Fruit fly (Drosophila melanogaster): ENCODE data around the gene CG5194.

Gene CG5194

DNA sequence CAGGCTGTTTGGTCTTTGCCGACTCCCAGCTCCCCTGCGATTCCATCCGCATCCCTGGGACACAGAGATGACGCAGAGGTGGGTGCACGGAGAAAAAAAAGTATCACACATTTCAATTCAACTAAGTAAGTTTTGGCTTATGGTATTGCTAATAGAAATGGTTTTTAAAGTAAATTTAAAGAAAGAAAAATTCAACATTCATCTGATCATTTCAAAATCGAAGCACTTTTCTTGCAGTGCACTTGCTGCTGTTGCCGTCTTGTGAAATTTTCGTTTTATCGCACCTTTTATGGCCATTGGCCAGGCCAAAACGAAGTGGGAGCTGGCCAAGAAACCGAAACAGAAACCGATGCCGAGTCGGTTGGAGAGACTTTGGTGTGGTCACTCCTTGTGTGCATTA, 35.7 kb upstream of the CG5194 start (continued):
- TF ChIP-seq CG7786 (GFP tag; optimal IDR thresholded peaks at IDR 0.05): peak; percentile 55
- peak; percentile 74 for TF ChIP-seq fd96Cb (tag; optimal IDR thresholded peaks at IDR 0.05)
- peak; percentile 62 for TF ChIP-seq CG1792 (GFP tag; optimal IDR thresholded peaks at IDR 0.05)
- TF ChIP-seq CG3407 (GFP tag; optimal IDR thresholded peaks at IDR 0.05): peak; percentile 6
- no peak for TF ChIP-seq run (tag; optimal IDR thresholded peaks at IDR 0.05)
- TF ChIP-seq CG4730 (GFP tag; IDR thresholded peaks at IDR 0.05): peak; percentile 75
- TF ChIP-seq CG1603 (tag; optimal IDR thresholded peaks at IDR 0.05): peak; percentile 64
- peak; percentile 14 for TF ChIP-seq CG1529 (GFP tag; optimal IDR thresholded peaks at IDR 0.05)
- 0 out of 2 replicates have a peak, but pooled peaks have one; percentile 34 for TF ChIP-seq NFAT (GFP tag; IDR thresholded peaks at IDR 0.05)
- TF ChIP-seq CG8388 (GFP tag; optimal IDR thresholded peaks at IDR 0.05): peak; percentile 43
- peak; percentile 31 for TF ChIP-seq CG18764 (GFP tag; optimal IDR thresholded peaks at IDR 0.05)
- peak; percentile 67 for TF ChIP-seq btn (GFP tag; optimal IDR thresholded peaks at IDR 0.05)
- peak; percentile 55; the same call in 2 of the 3 replicates for TF ChIP-seq croc (GFP tag; conservative IDR thresholded peaks at IDR 0.05)
- peak; percentile 50 for TF ChIP-seq onecut (GFP tag; IDR thresholded peaks at IDR 0.05)
- no peak for TF ChIP-seq pho (GFP tag; optimal IDR thresholded peaks at IDR 0.05)
- no peak for TF ChIP-seq CG7928 (GFP tag; optimal IDR thresholded peaks at IDR 0.05)
- no peak for TF ChIP-seq cad (GFP tag; optimal IDR thresholded peaks at IDR 0.05)
- peak; percentile 51 for TF ChIP-seq Asciz (GFP tag; optimal IDR thresholded peaks at IDR 0.05)
- TF ChIP-seq Meics (GFP tag; optimal IDR thresholded peaks at IDR 0.05): peak; percentile 45
- TF ChIP-seq vvl (GFP tag; IDR thresholded peaks at IDR 0.05): peak; percentile 84
- TF ChIP-seq Ada2b (GFP tag; IDR thresholded peaks at IDR 0.05): peak; percentile 81
- TF ChIP-seq fd64A (GFP tag; optimal IDR thresholded peaks at IDR 0.05): peak; percentile 28
- TF ChIP-seq D (optimal IDR thresholded peaks at IDR 0.05): no peak
- TF ChIP-seq D (GFP tag; optimal IDR thresholded peaks at IDR 0.05): peak; percentile 54
- TF ChIP-seq CG7372 (GFP tag; IDR thresholded peaks at IDR 0.05): peak; percentile 51; the same call in 1 of the 2 replicates
- TF ChIP-seq CG10979 (tag; optimal IDR thresholded peaks at IDR 0.05): peak; percentile 80
- peak; percentile 57; the same call in 2 of the 3 replicates for TF ChIP-seq CG34422 (GFP tag; IDR thresholded peaks at IDR 0.05)
- peak; percentile 40 for TF ChIP-seq shn (GFP tag; optimal IDR thresholded peaks at IDR 0.05)
- TF ChIP-seq wor (GFP tag; IDR thresholded peaks at IDR 0.05): peak; percentile 65
- TF ChIP-seq lilli (GFP tag; optimal IDR thresholded peaks at IDR 0.05): peak; percentile 42
- peak; percentile 23 for TF ChIP-seq Atf-2 (GFP tag; optimal IDR thresholded peaks at IDR 0.05)
- TF ChIP-seq CG3281 (GFP tag; optimal IDR thresholded peaks at IDR 0.05): peak; percentile 33
- peak; percentile 26 for TF ChIP-seq Sry-δ (GFP tag; optimal IDR thresholded peaks at IDR 0.05)
- TF ChIP-seq Trl (optimal IDR thresholded peaks at IDR 0.05): no peak
- peak; percentile 54 for TF ChIP-seq Trl (GFP tag; optimal IDR thresholded peaks at IDR 0.05)
- TF ChIP-seq esg (GFP tag; conservative IDR thresholded peaks at IDR 0.05): peak; percentile 67
- TF ChIP-seq salm (tag; optimal IDR thresholded peaks at IDR 0.05): no peak
- TF ChIP-seq H2.0 (GFP tag; IDR thresholded peaks at IDR 0.05): peak; percentile 37
- peak; percentile 52 for TF ChIP-seq grau (tag; optimal IDR thresholded peaks at IDR 0.05)
- peak; percentile 78 for TF ChIP-seq CG18262 (tag; optimal IDR thresholded peaks at IDR 0.05)
- peak; percentile 66 for TF ChIP-seq CG5953 (GFP tag; IDR thresholded peaks at IDR 0.05)
- peak in 1 of 3 experiments; percentile 50 for TF ChIP-seq lola (GFP tag; optimal IDR thresholded peaks at IDR 0.05)
- TF ChIP-seq ttk (GFP tag; IDR thresholded peaks at IDR 0.05): peak; percentile 68
- TF ChIP-seq scrt (GFP tag; optimal IDR thresholded peaks at IDR 0.05): peak; percentile 14
- peak; percentile 59 for TF ChIP-seq CG14050 (GFP tag; IDR thresholded peaks at IDR 0.05)
- peak; percentile 11 for TF ChIP-seq BtbVII (GFP tag; optimal IDR thresholded peaks at IDR 0.05)
- peak; percentile 50 for TF ChIP-seq CG7556 (GFP tag; optimal IDR thresholded peaks at IDR 0.05)
- peak; percentile 35 for TF ChIP-seq zfh2 (GFP tag; optimal IDR thresholded peaks at IDR 0.05)
- TF ChIP-seq CG11695 (GFP tag; IDR thresholded peaks at IDR 0.05): peak; percentile 82
- TF ChIP-seq zfh1 (GFP tag; IDR thresholded peaks at IDR 0.05): peak; percentile 76; the same call in 2 of the 3 replicates
- no peak for TF ChIP-seq hbn (GFP tag; IDR thresholded peaks at IDR 0.05; ENCODE audit: partially characterized antibody)
- peak; percentile 44 for TF ChIP-seq mam (GFP tag; optimal IDR thresholded peaks at IDR 0.05)

Measured in whole organism, embryonic.